Fruit fly (Drosophila melanogaster): Measurements from ENCODE around the gene CASK.
A peak's percentile ranks its signal among the peaks of the same experiment; 100 is the strongest.

CASK gene

dm6 chr3R:21828040-21828526 is 5.6 kb upstream of the CASK start (continued):
- no peak for TF ChIP-seq MESR4 (GFP tag; optimal IDR thresholded peaks at IDR 0.05)
- TF ChIP-seq CG10565 (GFP tag; optimal IDR thresholded peaks at IDR 0.05): peak; percentile 37
- no peak for TF ChIP-seq sna (GFP tag; IDR thresholded peaks at IDR 0.05; ENCODE audit: partially characterized antibody)
- TF ChIP-seq CG4282 (GFP tag; optimal IDR thresholded peaks at IDR 0.05): peak; percentile 52
- TF ChIP-seq slou (GFP tag; optimal IDR thresholded peaks at IDR 0.05): no peak
- no peak for TF ChIP-seq Opbp (GFP tag; IDR thresholded peaks at IDR 0.05; ENCODE audit: partially characterized antibody)
- TF ChIP-seq Sox102F (GFP tag; optimal IDR thresholded peaks at IDR 0.05): peak; percentile 77
- no peak for TF ChIP-seq CG2129 (GFP tag; IDR thresholded peaks at IDR 0.05; ENCODE audit: partially characterized antibody)
- no peak for TF ChIP-seq Dbx (GFP tag; IDR thresholded peaks at IDR 0.05)
- peak; percentile 79 for TF ChIP-seq Blimp-1 (GFP tag; optimal IDR thresholded peaks at IDR 0.05)
- TF ChIP-seq chinmo (GFP tag; IDR thresholded peaks at IDR 0.05; ENCODE audit: partially characterized antibody): no peak
- TF ChIP-seq grn (GFP tag; optimal IDR thresholded peaks at IDR 0.05): peak; percentile 41
- no peak for TF ChIP-seq CG7271 (tag; optimal IDR thresholded peaks at IDR 0.05)
- no peak for TF ChIP-seq Meics (GFP tag; optimal IDR thresholded peaks at IDR 0.05)
- TF ChIP-seq usp (GFP tag; optimal IDR thresholded peaks at IDR 0.05): no peak
- peak; percentile 29 for TF ChIP-seq CG12744 (GFP tag; optimal IDR thresholded peaks at IDR 0.05)
- peak; percentile 1 for TF ChIP-seq CG4854 (GFP tag; optimal IDR thresholded peaks at IDR 0.05)
- no peak for TF ChIP-seq CG10321 (GFP tag; IDR thresholded peaks at IDR 0.05)
- TF ChIP-seq sob (GFP tag; IDR thresholded peaks at IDR 0.05): no peak
- TF ChIP-seq CG11093 (GFP tag; IDR thresholded peaks at IDR 0.05): peak; percentile 71; the same call in 2 of the 3 replicates
- peak; percentile 76 for TF ChIP-seq CG13424 (tag; optimal IDR thresholded peaks at IDR 0.05)
- TF ChIP-seq TFAM (GFP tag; optimal IDR thresholded peaks at IDR 0.05): no peak
- peak; percentile 31 for TF ChIP-seq CG12155 (GFP tag; optimal IDR thresholded peaks at IDR 0.05)
- peak; percentile 58 for TF ChIP-seq CG1647 (GFP tag; optimal IDR thresholded peaks at IDR 0.05)
- peak; percentile 35 for TF ChIP-seq Myb (GFP tag; optimal IDR thresholded peaks at IDR 0.05)
- TF ChIP-seq esg (GFP tag; conservative IDR thresholded peaks at IDR 0.05): peak; percentile 58
- no peak for TF ChIP-seq trh (GFP tag; optimal IDR thresholded peaks at IDR 0.05)
- no peak for TF ChIP-seq CG1832 (GFP tag; optimal IDR thresholded peaks at IDR 0.05)
- TF ChIP-seq row (GFP tag; IDR thresholded peaks at IDR 0.05): peak; percentile 86
- no peak for TF ChIP-seq repo (GFP tag; optimal IDR thresholded peaks at IDR 0.05)
- no peak for TF ChIP-seq sr (GFP tag; IDR thresholded peaks at IDR 0.05)
- no peak for TF ChIP-seq Sry-β (GFP tag; optimal IDR thresholded peaks at IDR 0.05)
- TF ChIP-seq pb (GFP tag; optimal IDR thresholded peaks at IDR 0.05): peak; percentile 46
- peak; percentile 74 for TF ChIP-seq ATbp (GFP tag; optimal IDR thresholded peaks at IDR 0.05)
- TF ChIP-seq org-1 (GFP tag; optimal IDR thresholded peaks at IDR 0.05): peak; percentile 21
- peak; percentile 24; the same call in 1 of the 2 replicates for TF ChIP-seq CG31224 (GFP tag; IDR thresholded peaks at IDR 0.05)
- TF ChIP-seq ken (GFP tag; IDR thresholded peaks at IDR 0.05): peak; percentile 78
- peak; percentile 78 for TF ChIP-seq CG9609 (GFP tag; optimal IDR thresholded peaks at IDR 0.05)
- peak; percentile 71 for TF ChIP-seq CG12236 (GFP tag; optimal IDR thresholded peaks at IDR 0.05)
- peak; percentile 82 for TF ChIP-seq chn (GFP tag; optimal IDR thresholded peaks at IDR 0.05)
- peak; percentile 92 for TF ChIP-seq croc (GFP tag; conservative IDR thresholded peaks at IDR 0.05)
- peak; percentile 48 for TF ChIP-seq CG11247 (GFP tag; IDR thresholded peaks at IDR 0.05)
- TF ChIP-seq CG3281 (GFP tag; optimal IDR thresholded peaks at IDR 0.05): no peak
- TF ChIP-seq NK7.1 (GFP tag; optimal IDR thresholded peaks at IDR 0.05): no peak
- peak; percentile 41 for TF ChIP-seq CG8359 (GFP tag; optimal IDR thresholded peaks at IDR 0.05; ENCODE audit: borderline replicate concordance)
- TF ChIP-seq CG8924 (tag; optimal IDR thresholded peaks at IDR 0.05): peak; percentile 73
- peak; percentile 80 for TF ChIP-seq Chrac-16 (GFP tag; optimal IDR thresholded peaks at IDR 0.05)
- no peak for TF ChIP-seq Dp (GFP tag; optimal IDR thresholded peaks at IDR 0.05)
- TF ChIP-seq CG14667 (GFP tag; IDR thresholded peaks at IDR 0.05): peak; percentile 70
- peak; percentile 65 for TF ChIP-seq CG10209 (GFP tag; optimal IDR thresholded peaks at IDR 0.05)
- TF ChIP-seq eyg (GFP tag; optimal IDR thresholded peaks at IDR 0.05): peak; percentile 21
